Worm (Caenorhabditis elegans): Measurements from ENCODE around the gene W01B6.5.

DNA sequence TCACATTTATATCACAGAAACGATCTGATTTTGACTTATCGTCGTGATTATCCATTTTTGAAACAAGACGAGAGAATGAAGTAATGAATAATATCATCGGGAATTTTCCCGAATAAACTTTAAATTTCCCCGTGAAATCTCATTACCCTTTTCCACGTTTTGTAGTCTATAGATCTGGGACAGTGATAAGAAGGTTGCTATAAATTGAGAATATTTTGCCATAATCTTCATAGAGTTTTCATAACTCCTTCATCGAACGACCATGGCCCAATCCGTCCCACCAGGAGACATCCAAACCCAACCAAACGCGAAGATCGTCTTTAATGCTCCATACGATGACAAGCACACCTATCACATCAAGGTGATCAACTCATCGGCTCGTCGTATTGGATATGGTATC lies 19.2 kb downstream of the W01B6.5 start, which contains the start of the genes C04G2.5 and msp-36:
- TF ChIP-seq blmp-1 (tag; optimal IDR thresholded peaks at IDR 0.05; ENCODE audit: insufficient read depth) (no peak), nhr-237 (tag; optimal IDR thresholded peaks at IDR 0.05) (no peak), ztf-11 (tag; optimal IDR thresholded peaks at IDR 0.05) (no peak), ama-1 (optimal IDR thresholded peaks at IDR 0.05) (no peak), ZK546.5 (tag; optimal IDR thresholded peaks at IDR 0.05) (no peak)
